Worm (Caenorhabditis elegans): ENCODE data around the gene F37A4.5.

DNA sequence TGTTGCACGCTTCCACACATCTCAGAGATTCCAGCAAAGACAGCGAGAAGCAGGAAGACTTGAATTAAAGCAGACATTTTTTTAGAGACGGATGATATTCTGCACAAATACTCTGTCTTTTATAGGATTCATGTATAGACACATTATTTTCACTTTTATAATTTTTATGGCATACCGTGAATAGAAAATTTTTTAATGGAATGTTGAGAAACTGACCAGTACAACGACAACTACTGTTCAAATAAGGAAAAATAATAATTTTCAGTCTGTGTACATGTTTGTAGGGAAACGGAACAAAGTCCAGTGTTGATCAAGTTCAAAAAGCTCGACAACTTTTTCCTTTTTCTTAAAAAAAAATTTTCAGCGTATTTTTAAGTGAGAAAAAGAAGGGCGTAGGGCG is 24.9 kb downstream of the F37A4.5 start, which contains the start of gene Y102E9.6:
- TF ChIP-seq tbx-8 (GFP tag; optimal IDR thresholded peaks at IDR 0.05) (no peak), lsy-2 (tag; optimal IDR thresholded peaks at IDR 0.05) (no peak), unc-62 (GFP tag; optimal IDR thresholded peaks at IDR 0.05) (no peak), lin-13 (tag; optimal IDR thresholded peaks at IDR 0.05) (no peak), ceh-83 (GFP tag; optimal IDR thresholded peaks at IDR 0.05) (no peak), pha-4 (tag; optimal IDR thresholded peaks at IDR 0.05) (no peak), nhr-28 (tag; optimal IDR thresholded peaks at IDR 0.05) (no peak), snpc-4 (tag; optimal IDR thresholded peaks at IDR 0.05) (no peak), blmp-1 (tag; optimal IDR thresholded peaks at IDR 0.05) (no peak), zip-8 (tag; optimal IDR thresholded peaks at IDR 0.05) (no peak), ztf-11 (tag; optimal IDR thresholded peaks at IDR 0.05) (no peak), nhr-237 (tag; optimal IDR thresholded peaks at IDR 0.05) (no peak), ces-1 (GFP tag; optimal IDR thresholded peaks at IDR 0.05) (no peak)
